Fruit fly (Drosophila melanogaster): Measurements from ENCODE around the gene CG18178.

CG18178 gene

DNA sequence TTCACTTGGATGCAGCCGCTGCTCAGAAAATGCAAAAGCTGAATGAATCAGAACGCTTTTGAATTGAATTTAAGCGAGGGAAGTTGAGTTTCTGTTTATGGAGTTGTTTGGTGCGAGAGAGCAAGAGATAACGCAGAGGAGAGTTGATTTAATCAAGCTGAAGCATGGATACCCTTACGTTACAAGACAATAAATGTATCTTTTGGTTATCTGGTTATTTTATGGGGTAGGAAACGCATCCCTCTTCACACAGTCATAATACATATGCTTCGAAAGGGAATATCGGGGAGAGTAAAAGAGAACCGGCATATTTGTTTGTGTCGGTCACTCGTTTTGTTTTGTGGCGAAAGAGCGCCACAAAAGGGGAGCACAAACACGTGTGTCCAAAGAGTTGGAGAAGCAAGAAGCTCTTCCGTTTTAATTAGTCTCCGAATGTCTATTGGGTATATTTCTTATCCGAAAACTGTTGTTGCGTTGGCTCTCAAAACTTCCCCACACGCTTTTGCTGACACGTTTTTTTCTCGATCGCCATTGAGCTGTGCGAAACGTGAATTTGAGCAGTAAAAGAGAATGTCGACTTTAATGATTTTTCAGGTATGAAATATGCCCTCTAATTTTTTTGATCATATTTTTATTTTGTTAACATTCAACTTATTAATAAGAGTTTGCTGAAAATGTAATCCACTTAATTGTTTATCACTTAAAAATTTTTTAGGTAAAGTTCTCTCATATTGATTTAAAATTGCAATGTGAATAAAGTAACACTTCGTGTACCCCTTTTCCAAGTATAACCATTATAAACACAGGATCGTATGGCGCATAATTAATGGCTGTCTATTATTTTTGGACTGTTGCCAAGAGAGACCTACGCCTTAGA is 22.1 kb downstream of the CG18178 start, which contains the start of gene Prps (continued):
- peak; percentile 72 for TF ChIP-seq Blimp-1 (GFP tag; optimal IDR thresholded peaks at IDR 0.05)
- TF ChIP-seq maf-S (GFP tag; optimal IDR thresholded peaks at IDR 0.05): peak; percentile 63
- TF ChIP-seq lbe (GFP tag; optimal IDR thresholded peaks at IDR 0.05): peak; percentile 85
- peak; percentile 19 for TF ChIP-seq CG16815 (GFP tag; optimal IDR thresholded peaks at IDR 0.05)
- TF ChIP-seq cg (GFP tag; optimal IDR thresholded peaks at IDR 0.05): peak; percentile 53
- peak; percentile 24 for TF ChIP-seq Sry-δ (GFP tag; optimal IDR thresholded peaks at IDR 0.05)
- TF ChIP-seq CG6854 (GFP tag; optimal IDR thresholded peaks at IDR 0.05): peak; percentile 84
- TF ChIP-seq Dip2 (GFP tag; IDR thresholded peaks at IDR 0.05): no peak
- peak; percentile 24 for TF ChIP-seq Mad (GFP tag; optimal IDR thresholded peaks at IDR 0.05)
- TF ChIP-seq CG9437 (GFP tag; optimal IDR thresholded peaks at IDR 0.05): peak; percentile 18
- TF ChIP-seq gsb-n (tag; optimal IDR thresholded peaks at IDR 0.05): peak; percentile 41
- peak; percentile 40 for TF ChIP-seq fd64A (GFP tag; optimal IDR thresholded peaks at IDR 0.05)
- TF ChIP-seq lab (GFP tag; optimal IDR thresholded peaks at IDR 0.05): peak; percentile 93
- TF ChIP-seq CG11696 (GFP tag; IDR thresholded peaks at IDR 0.05): peak; percentile 73
- TF ChIP-seq BtbVII (GFP tag; optimal IDR thresholded peaks at IDR 0.05): peak; percentile 77
- TF ChIP-seq Dref (GFP tag; IDR thresholded peaks at IDR 0.05): peak; percentile 24; the same call in 1 of the 2 replicates
- peak; percentile 52; the same call in 1 of the 2 replicates for TF ChIP-seq Adf1 (GFP tag; IDR thresholded peaks at IDR 0.05)
- peak; percentile 67; the same call in 1 of the 2 replicates for TF ChIP-seq sim (GFP tag; IDR thresholded peaks at IDR 0.05)
- no peak for TF ChIP-seq CG8359 (GFP tag; optimal IDR thresholded peaks at IDR 0.05; ENCODE audit: borderline replicate concordance)
- no peak for TF ChIP-seq CG8478 (optimal IDR thresholded peaks at IDR 0.05)
- TF ChIP-seq Hsf (GFP tag; optimal IDR thresholded peaks at IDR 0.05): peak; percentile 59
- peak; percentile 40 for TF ChIP-seq Ravus (GFP tag; IDR thresholded peaks at IDR 0.05)
- peak; percentile 63 for TF ChIP-seq Chrac-16 (GFP tag; optimal IDR thresholded peaks at IDR 0.05)
- TF ChIP-seq zen (tag; optimal IDR thresholded peaks at IDR 0.05): no peak
- TF ChIP-seq H2.0 (GFP tag; IDR thresholded peaks at IDR 0.05): peak; percentile 79
- TF ChIP-seq eyg (GFP tag; optimal IDR thresholded peaks at IDR 0.05): peak; percentile 20
- no peak for TF ChIP-seq CG10321 (GFP tag; IDR thresholded peaks at IDR 0.05)
- peak; percentile 72 for TF ChIP-seq pum (GFP tag; optimal IDR thresholded peaks at IDR 0.05)
- peak; percentile 17 for TF ChIP-seq CTCF (GFP tag; optimal IDR thresholded peaks at IDR 0.05)
- TF ChIP-seq CG34224 (GFP tag; IDR thresholded peaks at IDR 0.05; ENCODE audit: partially characterized antibody): peak; percentile 31; the same call in 1 of the 3 replicates
- TF ChIP-seq fru (optimal IDR thresholded peaks at IDR 0.05): no peak
- TF ChIP-seq dmrt99B (tag; optimal IDR thresholded peaks at IDR 0.05): peak; percentile 85
- peak; percentile 50 for TF ChIP-seq CG12744 (GFP tag; optimal IDR thresholded peaks at IDR 0.05)
- TF ChIP-seq CG31388 (GFP tag; optimal IDR thresholded peaks at IDR 0.05): no peak
- peak; percentile 17 for TF ChIP-seq CG4617 (GFP tag; optimal IDR thresholded peaks at IDR 0.05; ENCODE audit: borderline replicate concordance)
- TF ChIP-seq tna (GFP tag; IDR thresholded peaks at IDR 0.05; ENCODE audit: partially characterized antibody): no peak; the same call in 1 of the 2 replicates
- TF ChIP-seq Hey (tag; optimal IDR thresholded peaks at IDR 0.05): peak; percentile 59
- TF ChIP-seq cad (GFP tag; optimal IDR thresholded peaks at IDR 0.05): no peak
- TF ChIP-seq CG10565 (GFP tag; optimal IDR thresholded peaks at IDR 0.05): no peak
- no peak for TF ChIP-seq Elba2 (GFP tag; optimal IDR thresholded peaks at IDR 0.05)
- peak; percentile 76 for TF ChIP-seq HHEX (GFP tag; optimal IDR thresholded peaks at IDR 0.05)
- TF ChIP-seq seq (GFP tag; IDR thresholded peaks at IDR 0.05): peak; percentile 63; the same call in 1 of the 2 replicates
- TF ChIP-seq nmo (GFP tag; optimal IDR thresholded peaks at IDR 0.05): peak; percentile 27
- peak; percentile 65 for TF ChIP-seq Camta (GFP tag; optimal IDR thresholded peaks at IDR 0.05)
- peak; percentile 39 for TF ChIP-seq bigmax (GFP tag; optimal IDR thresholded peaks at IDR 0.05)
- no peak for TF ChIP-seq yki (optimal IDR thresholded peaks at IDR 0.05)
- TF ChIP-seq CG13296 (GFP tag; optimal IDR thresholded peaks at IDR 0.05): peak; percentile 79
- TF ChIP-seq Six4 (GFP tag; optimal IDR thresholded peaks at IDR 0.05): peak; percentile 59
- TF ChIP-seq wdn (GFP tag; IDR thresholded peaks at IDR 0.05): peak; percentile 48; the same call in 1 of the 2 replicates
- TF ChIP-seq H15 (GFP tag; IDR thresholded peaks at IDR 0.05): peak; percentile 81; the same call in 2 of the 3 replicates

Data from whole organism, embryonic.